Worm (Caenorhabditis elegans) whole organism, late embryonic: ENCODE measurements around the gene K08B4.7.

Source experiments
- C08G9.2 ChIP-seq: sonication (generic microtip); optimal IDR thresholded peaks from 2 replicates; lab custom pipeline; 2016; ENCODE audit warnings: mild to moderate bottlenecking, missing genetic modification characterization, moderate library complexity, missing compliant biosample characterization
- C38D4.7 ChIP-seq: fragments of 200-800 bp; sonication (Bioruptor generic); optimal IDR thresholded peaks from 2 replicates; lab custom pipeline; 2018; ENCODE audit warnings: mild to moderate bottlenecking, missing genetic modification characterization, moderate library complexity, missing compliant biosample characterization
- K09A11.1 ChIP-seq: sonication (generic microtip); optimal IDR thresholded peaks from 2 replicates; lab custom pipeline; 2017; ENCODE audit warnings: antibody characterized with exemption, mild to moderate bottlenecking, missing genetic modification characterization, missing compliant biosample characterization; ENCODE audit not compliant: insufficient read depth
- ama-1 ChIP-seq: fragments of 150-350 bp; optimal IDR thresholded peaks from 2 replicates; lab custom pipeline; 2014
- ceh-14 ChIP-seq: sonication (generic microtip); optimal IDR thresholded peaks from 2 replicates; lab custom pipeline; 2016; ENCODE audit warnings: missing genotype, missing genetic modification characterization, missing compliant biosample characterization
- ceh-18 ChIP-seq: sonication (generic microtip); optimal IDR thresholded peaks from 2 replicates; lab custom pipeline; 2016; ENCODE audit warnings: missing genetic modification characterization, missing compliant biosample characterization
- ceh-19 ChIP-seq: fragments of 200-800 bp; sonication (Bioruptor generic); optimal IDR thresholded peaks from 2 replicates; lab custom pipeline; 2018; ENCODE audit warnings: mild to moderate bottlenecking, missing genetic modification characterization, missing compliant biosample characterization
- ceh-2 ChIP-seq: sonication (generic microtip); optimal IDR thresholded peaks from 2 replicates; lab custom pipeline; 2016; ENCODE audit warnings: missing genotype, missing genetic modification characterization, missing compliant biosample characterization
- ceh-31 ChIP-seq: sonication (generic microtip); optimal IDR thresholded peaks from 2 replicates; lab custom pipeline; 2016; ENCODE audit warnings: missing genetic modification characterization, missing compliant biosample characterization
- ceh-34 ChIP-seq: sonication (generic microtip); optimal IDR thresholded peaks from 2 replicates; lab custom pipeline; 2016; ENCODE audit warnings: mild to moderate bottlenecking, missing genetic modification characterization, missing compliant biosample characterization
- che-1 ChIP-seq: sonication (generic microtip); optimal IDR thresholded peaks from 2 replicates; lab custom pipeline; 2016; ENCODE audit warnings: mild to moderate bottlenecking, missing genetic modification characterization, missing compliant biosample characterization
- dmd-4 ChIP-seq: sonication (generic microtip); optimal IDR thresholded peaks from 2 replicates; lab custom pipeline; 2016; ENCODE audit warnings: borderline replicate concordance, missing genetic modification characterization, missing compliant biosample characterization
- dve-1 ChIP-seq: sonication (generic microtip); optimal IDR thresholded peaks from 2 replicates; lab custom pipeline; 2017; ENCODE audit warnings: antibody characterized with exemption, mild to moderate bottlenecking, missing genetic modification characterization, missing compliant biosample characterization
- elt-2 ChIP-seq: sonication (generic microtip); optimal IDR thresholded peaks from 2 replicates; lab custom pipeline; 2016; ENCODE audit warnings: missing genetic modification reagents, missing genetic modification characterization, missing compliant biosample characterization
- ets-4 ChIP-seq: sonication (generic microtip); optimal IDR thresholded peaks from 2 replicates; lab custom pipeline; 2016; ENCODE audit warnings: missing genetic modification characterization, missing compliant biosample characterization
- fkh-10 ChIP-seq: fragments of 150-350 bp; optimal IDR thresholded peaks from 2 replicates; lab custom pipeline; 2014; ENCODE audit warnings: missing biosample characterization, missing genetic modification reagents, missing genetic modification characterization
- fkh-6 ChIP-seq: sonication (generic microtip); optimal IDR thresholded peaks from 2 replicates; lab custom pipeline; 2016; ENCODE audit warnings: missing genetic modification characterization, missing compliant biosample characterization
- hlh-13 ChIP-seq: fragments of 200-800 bp; sonication (Bioruptor generic); optimal IDR thresholded peaks from 2 replicates; lab custom pipeline; 2018; ENCODE audit warnings: mild to moderate bottlenecking, missing genetic modification characterization, missing compliant biosample characterization
- hlh-15 ChIP-seq: sonication (generic microtip); optimal IDR thresholded peaks from 2 replicates; lab custom pipeline; 2016; ENCODE audit warnings: missing genetic modification characterization, missing compliant biosample characterization
- hlh-30 ChIP-seq: sonication (generic microtip); optimal IDR thresholded peaks from 2 replicates; lab custom pipeline; 2017; ENCODE audit warnings: antibody characterized with exemption, missing genetic modification characterization, missing compliant biosample characterization; ENCODE audit not compliant: insufficient read depth
- lim-6 ChIP-seq: sonication (generic microtip); optimal IDR thresholded peaks from 2 replicates; lab custom pipeline; 2016; ENCODE audit warnings: missing genetic modification characterization, missing compliant biosample characterization
- madf-2 ChIP-seq: sonication (generic microtip); optimal IDR thresholded peaks from 2 replicates; lab custom pipeline; 2017; ENCODE audit warnings: missing genetic modification characterization, missing compliant biosample characterization
- mec-3 ChIP-seq: sonication (generic microtip); optimal IDR thresholded peaks from 2 replicates; lab custom pipeline; 2016; ENCODE audit warnings: borderline replicate concordance, missing genetic modification characterization, missing compliant biosample characterization
- nfya-1 ChIP-seq: sonication (generic microtip); optimal IDR thresholded peaks from 2 replicates; lab custom pipeline; 2017; ENCODE audit warnings: missing genetic modification characterization, mild to moderate bottlenecking, missing compliant biosample characterization, antibody characterized with exemption, moderate library complexity
- odd-2 ChIP-seq: sonication (generic microtip); optimal IDR thresholded peaks from 2 replicates; lab custom pipeline; 2017; ENCODE audit warnings: antibody characterized with exemption, mild to moderate bottlenecking, missing genetic modification characterization, missing compliant biosample characterization
- pat-9 ChIP-seq: fragments of 200-800 bp; sonication (Bioruptor generic); optimal IDR thresholded peaks from 2 replicates; lab custom pipeline; 2018; ENCODE audit warnings: mild to moderate bottlenecking, missing genetic modification characterization, moderate library complexity, missing compliant biosample characterization
- pha-4 ChIP-seq: fragments of 150-350 bp; optimal IDR thresholded peaks from 2 replicates; lab custom pipeline; 2018; ENCODE audit warnings: missing biosample characterization, missing genetic modification reagents, missing genetic modification characterization
- ref-2 ChIP-seq: sonication (generic microtip); optimal IDR thresholded peaks from 2 replicates; lab custom pipeline; 2016; ENCODE audit warnings: missing genetic modification characterization, missing compliant biosample characterization
- sox-2 ChIP-seq: fragments of 200-800 bp; sonication (Bioruptor generic); IDR thresholded peaks from 2 replicates; pipeline ENCODE4 v1.3.6; 2022; ENCODE audit warnings: missing genetic modification reagents, missing genetic modification characterization, missing compliant biosample characterization
- tbx-2 ChIP-seq: sonication (generic microtip); optimal IDR thresholded peaks from 2 replicates; lab custom pipeline; 2016; ENCODE audit warnings: missing genetic modification characterization, missing compliant biosample characterization
- tbx-7 ChIP-seq: sonication (generic microtip); optimal IDR thresholded peaks from 2 replicates; lab custom pipeline; 2016; ENCODE audit warnings: missing genotype, missing genetic modification characterization, missing compliant biosample characterization
- unc-3 ChIP-seq, 2 experiments: fragments of 200-800 bp in 1 of 2; sonication (Bioruptor generic) in 1 of 2; sonication (generic microtip) in 1 of 2; conservative IDR thresholded peaks in 1 of 2; optimal IDR thresholded peaks in 1 of 2; 2 replicates each; pipeline versions ENCODE4 v1.3.6 to Lab custom; 2016 to 2022; ENCODE audit warnings: missing compliant biosample characterization in 2 of 2, missing genetic modification characterization in 2 of 2, missing genetic modification reagents in 1 of 2
- unc-86 ChIP-seq: sonication (generic microtip); optimal IDR thresholded peaks from 2 replicates; lab custom pipeline; 2016; ENCODE audit warnings: missing genetic modification characterization, missing compliant biosample characterization

K08B4.7 gene

DNA sequence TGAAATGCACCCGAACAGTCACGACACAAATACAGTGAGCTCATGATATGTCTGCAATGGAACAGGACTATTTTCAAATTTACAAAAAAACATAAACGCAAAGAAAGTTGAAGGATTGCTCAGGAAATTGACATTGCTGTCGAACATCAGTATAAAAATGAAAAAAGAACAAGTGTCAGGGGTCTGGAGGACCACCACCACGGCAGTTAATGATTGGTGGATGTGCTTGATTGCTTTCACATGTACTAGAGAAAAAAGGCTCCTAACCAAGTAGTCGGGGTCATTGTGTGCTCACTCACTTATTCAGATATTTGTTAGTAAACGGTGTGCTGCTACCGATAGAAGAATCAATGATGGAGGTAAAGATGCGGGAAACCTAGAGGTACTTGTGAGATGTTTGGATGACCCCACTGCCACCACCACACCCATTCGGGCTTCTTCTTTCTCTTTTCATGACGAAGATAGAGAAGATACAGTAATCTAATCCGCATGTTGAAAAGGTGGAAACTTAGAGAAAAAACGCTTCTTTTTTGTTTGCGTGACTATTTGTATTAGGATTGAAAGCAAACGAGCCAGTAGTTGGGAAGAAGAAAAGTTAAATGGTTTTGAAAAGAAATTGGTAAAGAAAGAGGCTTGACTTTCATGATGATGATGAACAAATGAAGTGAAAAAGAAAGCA lies 35.2 kb upstream of the K08B4.7 start, which contains the start of gene M03D4.4:
M03D4.4 (minus strand) TSS at position 51 of the 679 bp plus-strand sequence.
- TF ChIP-seq hlh-13 (GFP tag; lab: Kevin White, UChicago) (no peak), dve-1 (tag; lab: Kevin White, UChicago) (no peak), pat-9 (tag; lab: Kevin White, UChicago) (no peak), che-1 (tag; lab: Kevin White, UChicago) (no peak), fkh-10 (GFP tag; lab: Kevin White, UChicago) (no peak), mec-3 (no peak), C08G9.2 (no peak), fkh-6 (tag; lab: Kevin White, UChicago) (no peak), unc-3 (GFP tag; conservative IDR thresholded peaks at IDR 0.05; lab: Robert Waterston, UW) (no peak), unc-3 (tag; optimal IDR thresholded peaks at IDR 0.05; lab: Kevin White, UChicago) (no peak), ceh-31 (tag; lab: Kevin White, UChicago) (no peak), madf-2 (tag; lab: Kevin White, UChicago) (no peak), ceh-19 (GFP tag; lab: Kevin White, UChicago) (no peak), K09A11.1 (tag; lab: Kevin White, UChicago) (no peak), ceh-2 (no peak)

ce11 chrIV:6117741-6118265 lies 25.6 kb upstream of the K08B4.7 start, which contains the start of gene zen-4:
TSS of gene zen-4 (plus strand) at chrIV:6118215.
- TF ChIP-seq hlh-30 (tag; lab: Kevin White, UChicago) = peak; percentile 27
- no peak for TF ChIP-seq fkh-6 (tag; lab: Kevin White, UChicago)
- TF ChIP-seq nfya-1 (tag; lab: Kevin White, UChicago) = peak; percentile 40
- TF ChIP-seq ceh-14 (tag; lab: Kevin White, UChicago) = no peak
- peak; percentile 22 for TF ChIP-seq elt-2 (tag; lab: Kevin White, UChicago)
- TF ChIP-seq hlh-15 (tag; lab: Kevin White, UChicago) = no peak
- TF ChIP-seq ama-1 (lab: Kevin White, UChicago) = no peak
- TF ChIP-seq ceh-34 = no peak
- TF ChIP-seq lim-6 (tag; lab: Kevin White, UChicago) = no peak
- peak; percentile 28 for TF ChIP-seq tbx-2 (tag; lab: Kevin White, UChicago)
- TF ChIP-seq ref-2 (tag; lab: Kevin White, UChicago) = peak; percentile 42
- no peak for TF ChIP-seq K09A11.1 (tag; lab: Kevin White, UChicago)
- no peak for TF ChIP-seq hlh-13 (GFP tag; lab: Kevin White, UChicago)

DNA sequence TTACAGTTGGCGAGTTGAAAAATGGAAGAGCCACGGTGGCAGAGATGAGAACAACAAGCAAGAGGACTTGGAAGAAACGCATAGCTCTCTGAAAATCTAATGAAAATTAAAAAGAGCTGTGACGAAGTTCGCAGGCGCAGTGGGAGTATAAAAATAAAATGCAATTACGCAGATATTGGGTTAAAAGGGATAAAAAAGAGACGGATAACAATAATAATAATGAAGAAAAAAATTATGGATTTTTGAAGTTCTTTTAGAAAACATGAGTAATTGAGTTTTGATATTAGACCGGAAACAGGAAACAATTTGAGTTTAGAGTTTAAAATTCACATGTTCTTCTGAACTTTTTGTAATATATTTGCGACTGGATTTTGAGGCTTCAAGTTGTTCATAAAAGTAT lies 20.1 kb upstream of the K08B4.7 start, which contains the start of gene M03D4.3:
M03D4.3 (minus strand) TSS at position 101 of the 400 bp plus-strand sequence.
- no peak for TF ChIP-seq ets-4 (tag; lab: Kevin White, UChicago)
- no peak for TF ChIP-seq unc-86
- TF ChIP-seq dmd-4 (tag; lab: Kevin White, UChicago) = no peak
- no peak for TF ChIP-seq odd-2 (tag; lab: Kevin White, UChicago)
- no peak for TF ChIP-seq che-1 (tag; lab: Kevin White, UChicago)
- TF ChIP-seq pat-9 (tag; lab: Kevin White, UChicago) = no peak
- TF ChIP-seq pha-4 = no peak
- TF ChIP-seq K09A11.1 (tag; lab: Kevin White, UChicago) = no peak
- no peak for TF ChIP-seq ceh-19 (GFP tag; lab: Kevin White, UChicago)
- no peak for TF ChIP-seq fkh-10 (GFP tag; lab: Kevin White, UChicago)
- no peak for TF ChIP-seq sox-2 (GFP tag; lab: Robert Waterston, UW)
- TF ChIP-seq ceh-34 = no peak
- TF ChIP-seq ceh-18 (tag; lab: Kevin White, UChicago) = no peak
- no peak for TF ChIP-seq C38D4.7 (GFP tag; lab: Kevin White, UChicago)
- TF ChIP-seq mec-3 = no peak
- TF ChIP-seq tbx-7 (tag; lab: Kevin White, UChicago) = no peak
- TF ChIP-seq fkh-6 (tag; lab: Kevin White, UChicago) = no peak
